Worm (Caenorhabditis elegans) whole organism, early embryonic: ENCODE measurements around the gene cyp-33A1.

ENCODE experiments used
- B0310.2 ChIP-seq: sonication (generic microtip); optimal IDR thresholded peaks from 2 replicates; lab custom pipeline; 2016; ENCODE audit warnings: mild to moderate bottlenecking, missing genetic modification characterization, missing compliant biosample characterization
- F13C5.2 ChIP-seq: sonication (generic microtip); optimal IDR thresholded peaks from 2 replicates; lab custom pipeline; 2017; ENCODE audit warnings: mild to moderate bottlenecking, missing genetic modification characterization, inconsistent platforms, missing compliant biosample characterization
- aly-1 ChIP-seq: sonication (generic microtip); optimal IDR thresholded peaks from 2 replicates; lab custom pipeline; 2016; ENCODE audit warnings: missing genetic modification characterization, missing compliant biosample characterization
- ama-1 ChIP-seq: fragments of 150-350 bp; optimal IDR thresholded peaks from 2 replicates; lab custom pipeline; 2014
- ceh-13 ChIP-seq: fragments of 200-800 bp; sonication (Bioruptor generic); optimal IDR thresholded peaks from 2 replicates; lab custom pipeline; 2018; ENCODE audit warnings: mild to moderate bottlenecking, missing genetic modification characterization, missing compliant biosample characterization
- ceh-36 ChIP-seq: sonication (generic microtip); optimal IDR thresholded peaks from 2 replicates; lab custom pipeline; 2016; ENCODE audit warnings: missing genetic modification characterization, inconsistent platforms, missing compliant biosample characterization
- ets-7 ChIP-seq: sonication (generic microtip); optimal IDR thresholded peaks from 2 replicates; lab custom pipeline; 2016; ENCODE audit warnings: missing genotype, missing genetic modification characterization, missing compliant biosample characterization
- flt-1 ChIP-seq: fragments of 200-800 bp; sonication (Bioruptor generic); IDR thresholded peaks from 2 replicates; pipeline ENCODE4 v1.3.6; 2022; ENCODE audit warnings: missing genetic modification characterization, missing compliant biosample characterization
- hmbx-1 ChIP-seq: sonication (generic microtip); optimal IDR thresholded peaks from 2 replicates; lab custom pipeline; 2016; ENCODE audit warnings: mild to moderate bottlenecking, missing genetic modification characterization, missing compliant biosample characterization
- hmg-4 ChIP-seq: fragments of 200-800 bp; sonication (Bioruptor generic); optimal IDR thresholded peaks from 2 replicates; lab custom pipeline; 2018; ENCODE audit warnings: mild to moderate bottlenecking, missing genetic modification characterization, missing compliant biosample characterization
- hnd-1 ChIP-seq: sonication (generic microtip); optimal IDR thresholded peaks from 2 replicates; lab custom pipeline; 2016; ENCODE audit warnings: missing genetic modification characterization, missing compliant biosample characterization
- pes-1 ChIP-seq: fragments of 200-800 bp; sonication (Bioruptor generic); IDR thresholded peaks from 2 replicates; pipeline ENCODE4 v1.3.6; 2022; ENCODE audit warnings: missing genetic modification reagents, missing genetic modification characterization, missing compliant biosample characterization
- scrt-1 ChIP-seq: fragments of 200-800 bp; sonication (Bioruptor generic); IDR thresholded peaks from 2 replicates; pipeline ENCODE4 v1.3.6; 2022; ENCODE audit warnings: missing genetic modification characterization, missing compliant biosample characterization
- sea-1 ChIP-seq: fragments of 200-800 bp; sonication (Bioruptor generic); conservative IDR thresholded peaks from 2 replicates; pipeline ENCODE4 v1.3.6; 2022; ENCODE audit warnings: missing genetic modification characterization, missing compliant biosample characterization
- tbx-11 ChIP-seq: fragments of 200-800 bp; sonication (Bioruptor generic); IDR thresholded peaks from 2 replicates; pipeline ENCODE4 v1.3.6; 2022; ENCODE audit warnings: missing genetic modification characterization, missing compliant biosample characterization
- tbx-37 ChIP-seq: fragments of 200-800 bp; sonication (Bioruptor generic); conservative IDR thresholded peaks from 2 replicates; pipeline ENCODE4 v1.3.6; 2022; ENCODE audit warnings: missing genetic modification reagents, missing genetic modification characterization, missing compliant biosample characterization
- tra-4 ChIP-seq: sonication (generic microtip); optimal IDR thresholded peaks from 2 replicates; lab custom pipeline; 2017; ENCODE audit warnings: missing genetic modification characterization, missing compliant biosample characterization

cyp-33A1 gene

DNA sequence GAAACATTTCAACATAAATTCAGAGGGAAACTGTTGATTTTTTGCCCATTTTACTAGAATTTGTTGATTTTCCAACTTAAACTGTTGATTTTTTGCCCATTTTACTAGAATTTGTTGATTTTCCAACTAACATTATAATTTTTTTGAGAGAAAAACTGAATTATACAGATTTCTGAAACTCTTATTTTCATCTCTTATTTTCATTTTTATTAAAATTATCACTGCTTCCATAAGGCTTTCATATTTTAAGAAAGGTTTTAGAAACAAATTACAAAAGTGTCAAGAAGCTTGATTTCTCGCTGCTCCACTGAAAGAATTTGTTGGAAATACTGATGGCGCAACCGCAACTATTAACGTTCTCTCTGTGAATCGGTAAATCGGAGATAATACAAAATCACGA, 31.3 kb downstream of the cyp-33A1 start:
- TF ChIP-seq ceh-36 (tag; lab: Kevin White, UChicago): no peak
- no peak for TF ChIP-seq tbx-11 (GFP tag; lab: Robert Waterston, UW)
- no peak for TF ChIP-seq ama-1 (lab: Kevin White, UChicago)
- no peak for TF ChIP-seq hmg-4 (GFP tag; lab: Kevin White, UChicago)
- TF ChIP-seq pes-1 (GFP tag; lab: Robert Waterston, UW): no peak
- TF ChIP-seq ets-7 (tag; lab: Kevin White, UChicago): no peak
- no peak for TF ChIP-seq sea-1 (GFP tag; lab: Robert Waterston, UW)
- no peak for TF ChIP-seq hnd-1 (tag; lab: Kevin White, UChicago)
- TF ChIP-seq tbx-37 (GFP tag; lab: Robert Waterston, UW): no peak
- TF ChIP-seq hmbx-1 (tag; lab: Kevin White, UChicago): no peak
- TF ChIP-seq flt-1 (GFP tag; lab: Robert Waterston, UW): no peak
- no peak for TF ChIP-seq B0310.2 (tag; lab: Kevin White, UChicago)
- no peak for TF ChIP-seq F13C5.2
- TF ChIP-seq ceh-13: no peak
- TF ChIP-seq scrt-1 (GFP tag; lab: Robert Waterston, UW): no peak

DNA sequence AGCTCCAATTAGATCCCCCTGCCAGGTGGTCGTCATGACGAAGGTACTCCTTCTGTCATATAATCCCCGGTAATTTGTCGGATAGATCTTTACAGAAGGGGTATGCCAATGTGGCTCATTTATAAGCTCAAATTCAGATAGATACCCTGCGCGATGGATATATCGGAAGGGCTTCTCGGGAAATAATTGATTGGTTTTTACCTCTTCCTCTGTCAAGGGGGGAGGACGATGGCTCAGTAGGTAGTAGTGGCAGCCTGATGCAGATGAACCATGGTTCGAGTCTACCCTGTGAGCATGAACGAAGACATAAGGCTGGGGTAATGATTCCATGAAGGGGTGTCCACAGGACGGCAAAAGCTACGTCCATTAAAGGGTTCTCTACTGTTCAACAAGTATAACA, 34.1 kb downstream of the cyp-33A1 start:
- TF ChIP-seq ceh-13 (no peak), tbx-11 (GFP tag; lab: Robert Waterston, UW) (no peak), hnd-1 (tag; lab: Kevin White, UChicago) (no peak), flt-1 (GFP tag; lab: Robert Waterston, UW) (no peak), tra-4 (no peak), F13C5.2 (no peak), hmbx-1 (tag; lab: Kevin White, UChicago) (no peak), ama-1 (lab: Kevin White, UChicago) (no peak), scrt-1 (GFP tag; lab: Robert Waterston, UW) (no peak), aly-1 (no peak), B0310.2 (tag; lab: Kevin White, UChicago) (no peak), hmg-4 (GFP tag; lab: Kevin White, UChicago) (no peak), ceh-36 (tag; lab: Kevin White, UChicago) (no peak), sea-1 (GFP tag; lab: Robert Waterston, UW) (no peak), pes-1 (GFP tag; lab: Robert Waterston, UW) (no peak), ets-7 (tag; lab: Kevin White, UChicago) (no peak), tbx-37 (GFP tag; lab: Robert Waterston, UW) (no peak)

DNA sequence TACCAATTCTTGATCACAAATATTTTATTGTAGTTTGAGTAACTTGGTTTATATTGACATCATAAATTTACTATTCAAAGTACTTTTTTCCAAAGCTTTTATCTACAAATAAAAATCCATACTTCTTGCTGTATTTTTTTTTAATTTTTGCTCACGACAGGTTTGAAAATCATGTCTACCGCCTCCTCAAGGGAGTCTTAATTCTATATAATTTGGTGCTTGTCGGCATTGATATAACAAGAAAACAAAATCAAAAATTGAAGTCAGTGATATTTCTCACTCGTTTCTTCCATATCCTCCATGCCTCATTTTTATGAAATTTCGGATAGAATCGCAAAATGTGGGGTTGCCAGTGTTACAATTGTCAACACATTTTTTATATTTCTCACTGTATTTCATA, 35.8 kb downstream of the cyp-33A1 start, which contains the start of gene str-47:
str-47 (plus strand) TSS at position 301 of the 400 bp plus-strand sequence.
- TF ChIP-seq sea-1 (GFP tag; lab: Robert Waterston, UW) (no peak), hmg-4 (GFP tag; lab: Kevin White, UChicago) (no peak), flt-1 (GFP tag; lab: Robert Waterston, UW) (no peak), tbx-37 (GFP tag; lab: Robert Waterston, UW) (no peak), B0310.2 (tag; lab: Kevin White, UChicago) (no peak), F13C5.2 (no peak), ceh-13 (no peak)

DNA sequence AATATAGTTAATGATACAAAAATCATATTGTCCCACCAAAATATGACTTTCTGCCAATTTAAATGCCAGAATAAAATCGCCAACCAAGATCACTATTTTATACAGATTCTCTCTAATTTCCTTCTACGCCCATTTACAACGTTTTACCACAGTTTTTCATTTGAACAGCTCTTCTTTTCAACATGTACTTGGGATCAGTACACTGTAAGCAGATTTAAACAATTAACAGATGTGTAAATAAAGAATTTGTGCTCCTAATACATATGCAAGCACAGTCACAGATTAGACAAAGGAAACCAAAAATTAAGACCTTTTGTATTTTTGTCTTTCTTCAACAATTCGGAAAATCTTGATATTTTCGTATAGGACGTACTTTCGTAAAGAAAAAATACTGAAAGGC, 37.8 kb downstream of the cyp-33A1 start, which contains the start of gene F07C4.11:
F07C4.11 (minus strand) TSS at position 101 of the 400 bp plus-strand sequence.
- TF ChIP-seq flt-1 (GFP tag; lab: Robert Waterston, UW) (no peak), ceh-13 (no peak), ama-1 (lab: Kevin White, UChicago) (no peak), hmbx-1 (tag; lab: Kevin White, UChicago) (no peak), tra-4 (no peak), B0310.2 (tag; lab: Kevin White, UChicago) (no peak), pes-1 (GFP tag; lab: Robert Waterston, UW) (no peak), hnd-1 (tag; lab: Kevin White, UChicago) (no peak), hmg-4 (GFP tag; lab: Kevin White, UChicago) (no peak), sea-1 (GFP tag; lab: Robert Waterston, UW) (no peak), F13C5.2 (no peak), tbx-11 (GFP tag; lab: Robert Waterston, UW) (no peak), ceh-36 (tag; lab: Kevin White, UChicago) (no peak), tbx-37 (GFP tag; lab: Robert Waterston, UW) (no peak), ets-7 (tag; lab: Kevin White, UChicago) (no peak), aly-1 (no peak), scrt-1 (GFP tag; lab: Robert Waterston, UW) (no peak)

DNA sequence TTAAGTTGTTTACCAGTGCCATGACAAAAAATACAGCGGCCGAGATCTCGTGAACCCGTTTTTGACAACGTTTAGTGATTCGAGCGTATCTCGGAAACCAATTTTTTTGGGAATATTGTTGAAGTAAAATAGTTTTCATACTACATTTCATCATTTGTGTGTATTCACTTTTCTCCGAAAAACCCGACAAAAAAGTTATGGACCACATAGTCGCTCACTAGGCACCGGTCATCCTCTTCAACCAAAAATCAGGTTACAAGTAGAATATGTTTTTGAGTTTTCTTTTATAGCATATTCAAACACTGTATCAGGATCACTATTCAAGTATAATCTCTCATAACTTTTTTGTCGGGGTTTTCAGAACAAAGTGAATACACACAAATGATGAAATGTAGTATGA, 39.5 kb downstream of the cyp-33A1 start:
- no peak for TF ChIP-seq flt-1 (GFP tag; lab: Robert Waterston, UW)
- TF ChIP-seq hnd-1 (tag; lab: Kevin White, UChicago): no peak
- no peak for TF ChIP-seq tbx-11 (GFP tag; lab: Robert Waterston, UW)
- TF ChIP-seq hmbx-1 (tag; lab: Kevin White, UChicago): no peak
- TF ChIP-seq tra-4: no peak

DNA sequence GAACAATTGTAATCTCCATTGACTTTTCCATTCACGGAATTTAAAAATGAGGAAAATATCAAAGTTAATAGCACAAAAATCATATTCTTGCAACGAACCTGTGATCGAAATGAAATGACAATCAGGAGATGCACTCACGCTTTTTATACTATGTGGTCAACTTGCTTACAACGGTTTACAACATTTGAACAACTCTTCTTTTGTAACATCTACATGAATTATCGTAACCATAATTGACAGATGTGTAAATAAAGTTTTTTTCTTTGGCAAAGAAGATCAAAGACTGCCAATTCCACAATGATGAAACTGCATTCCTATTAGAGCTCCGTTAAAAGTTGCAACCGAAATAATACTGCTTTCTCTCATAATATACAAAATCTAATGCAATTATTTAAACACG, 41.5 kb downstream of the cyp-33A1 start, which contains the start of gene F07C4.10:
F07C4.10 (minus strand) TSS at position 101 of the 400 bp plus-strand sequence.
- TF ChIP-seq aly-1 (no peak), ets-7 (tag; lab: Kevin White, UChicago) (no peak), sea-1 (GFP tag; lab: Robert Waterston, UW) (no peak), pes-1 (GFP tag; lab: Robert Waterston, UW) (no peak), tra-4 (no peak), B0310.2 (tag; lab: Kevin White, UChicago) (no peak), ama-1 (lab: Kevin White, UChicago) (no peak), ceh-13 (no peak), hmg-4 (GFP tag; lab: Kevin White, UChicago) (no peak), hmbx-1 (tag; lab: Kevin White, UChicago) (no peak), flt-1 (GFP tag; lab: Robert Waterston, UW) (no peak), scrt-1 (GFP tag; lab: Robert Waterston, UW) (no peak), tbx-11 (GFP tag; lab: Robert Waterston, UW) (no peak), ceh-36 (tag; lab: Kevin White, UChicago) (no peak)

DNA sequence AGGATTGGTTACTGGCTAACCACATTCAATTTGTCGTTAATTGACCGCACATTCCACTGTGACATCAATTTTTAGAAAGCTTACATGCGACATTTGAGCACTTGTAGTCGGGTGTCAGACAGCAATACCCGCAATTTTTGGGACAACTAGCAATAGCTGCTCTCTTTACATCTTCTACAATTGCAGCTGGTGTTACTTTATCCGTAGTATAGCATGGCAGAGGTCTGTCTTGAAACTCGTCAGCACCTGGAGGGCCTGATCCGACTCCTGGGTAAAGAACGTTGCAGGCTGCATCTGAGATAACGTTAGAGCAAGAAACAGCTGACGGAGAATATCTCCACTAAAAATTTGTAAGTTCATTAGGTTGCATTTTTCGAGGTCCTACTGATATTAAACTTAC, 41.9 kb downstream of the cyp-33A1 start:
- TF ChIP-seq tra-4: no peak
- TF ChIP-seq F13C5.2: no peak
- no peak for TF ChIP-seq tbx-37 (GFP tag; lab: Robert Waterston, UW)
- no peak for TF ChIP-seq hmg-4 (GFP tag; lab: Kevin White, UChicago)
- no peak for TF ChIP-seq aly-1
- no peak for TF ChIP-seq ets-7 (tag; lab: Kevin White, UChicago)
- TF ChIP-seq pes-1 (GFP tag; lab: Robert Waterston, UW): no peak
- TF ChIP-seq hmbx-1 (tag; lab: Kevin White, UChicago): no peak
- no peak for TF ChIP-seq B0310.2 (tag; lab: Kevin White, UChicago)
- TF ChIP-seq flt-1 (GFP tag; lab: Robert Waterston, UW): no peak
- no peak for TF ChIP-seq ceh-36 (tag; lab: Kevin White, UChicago)
- TF ChIP-seq scrt-1 (GFP tag; lab: Robert Waterston, UW): no peak
- no peak for TF ChIP-seq tbx-11 (GFP tag; lab: Robert Waterston, UW)
- TF ChIP-seq ceh-13: no peak
- TF ChIP-seq ama-1 (lab: Kevin White, UChicago): no peak
- no peak for TF ChIP-seq sea-1 (GFP tag; lab: Robert Waterston, UW)
- TF ChIP-seq hnd-1 (tag; lab: Kevin White, UChicago): no peak
